Worm (Caenorhabditis elegans): ENCODE measurements around the gene F59B10.3.

F59B10.3 gene

DNA sequence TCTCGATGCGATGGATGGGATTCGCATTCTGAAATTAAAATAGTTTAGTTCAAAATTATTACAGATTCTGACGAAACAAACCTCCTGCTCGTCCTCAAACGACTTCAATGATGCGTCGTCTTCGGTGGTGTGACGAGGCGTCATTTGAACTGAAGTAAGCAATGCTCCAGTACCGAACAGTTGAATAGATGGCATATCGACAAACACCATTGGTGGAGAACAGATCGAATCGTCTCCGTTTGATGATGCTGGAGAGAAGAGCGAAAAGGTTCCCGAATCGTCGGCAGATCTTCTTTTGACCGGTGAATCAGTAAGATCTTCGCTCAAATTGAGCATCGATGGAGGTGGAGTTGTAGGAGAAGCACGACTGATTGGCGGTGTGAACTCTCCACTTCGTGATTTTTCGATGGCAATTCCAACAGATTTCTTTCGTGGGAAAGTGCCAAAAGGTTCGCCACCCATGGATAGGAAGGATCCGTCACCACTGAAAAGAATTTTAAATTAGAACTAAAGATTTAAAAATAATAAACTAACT lies 34.1 kb downstream of the F59B10.3 start (continued):
- TF ChIP-seq tbx-9 (tag; optimal IDR thresholded peaks at IDR 0.05; ENCODE audit: borderline replicate concordance): no peak
- no peak for TF ChIP-seq efl-1 (GFP tag; optimal IDR thresholded peaks at IDR 0.05)
- TF ChIP-seq ztf-28 (GFP tag; IDR thresholded peaks at IDR 0.05): no peak
- no peak for TF ChIP-seq somi-1 (GFP tag; optimal IDR thresholded peaks at IDR 0.05)
- peak; percentile 19; the same call in 1 of the 2 replicates for TF ChIP-seq zfh-2 (GFP tag; conservative IDR thresholded peaks at IDR 0.05)
- no peak for TF ChIP-seq sea-2 (GFP tag; IDR thresholded peaks at IDR 0.05)
- TF ChIP-seq ets-4 (GFP tag; optimal IDR thresholded peaks at IDR 0.05): peak; percentile 19
- TF ChIP-seq Y53G8AR.9 (GFP tag; conservative IDR thresholded peaks at IDR 0.05): peak; percentile 44
- TF ChIP-seq K11D2.4 (GFP tag; IDR thresholded peaks at IDR 0.05): peak; percentile 13; the same call in 1 of the 2 replicates
- TF ChIP-seq atf-7 (tag; optimal IDR thresholded peaks at IDR 0.05): no peak
- no peak for TF ChIP-seq C06A6.2 (GFP tag; conservative IDR thresholded peaks at IDR 0.05)
- 0 out of 2 replicates have a peak, but pooled peaks have one; percentile 34 for TF ChIP-seq madf-3 (GFP tag; IDR thresholded peaks at IDR 0.05)
- no peak; the same call in 1 of the 2 replicates for TF ChIP-seq lir-1 (GFP tag; conservative IDR thresholded peaks at IDR 0.05)
- no peak for TF ChIP-seq B0019.2 (GFP tag; conservative IDR thresholded peaks at IDR 0.05)
- no peak for TF ChIP-seq athp-1 (tag; optimal IDR thresholded peaks at IDR 0.05)

- TF ChIP-seq B0019.2 (GFP tag; conservative IDR thresholded peaks at IDR 0.05) (no peak), hmg-1.2 (GFP tag; IDR thresholded peaks at IDR 0.05) (0 out of 2 replicates have a peak, but pooled peaks have one; percentile 20), lin-26 (GFP tag; IDR thresholded peaks at IDR 0.05) (0 out of 2 replicates have a peak, but pooled peaks have one; percentile 52), let-607 (tag; optimal IDR thresholded peaks at IDR 0.05) (peak in 1 of 2 experiments; percentile 2), die-1 (tag; optimal IDR thresholded peaks at IDR 0.05) (peak; percentile 1), aptf-3 (GFP tag; IDR thresholded peaks at IDR 0.05) (peak; percentile 39; the same call in 1 of the 2 replicates), rpc-1 (optimal IDR thresholded peaks at IDR 0.05) (peak; percentile 50), rpc-1 (tag; optimal IDR thresholded peaks at IDR 0.05) (peak; percentile 78), Y56A3A.18 (GFP tag; IDR thresholded peaks at IDR 0.05) (peak; percentile 10; the same call in 1 of the 2 replicates), lin-35 (GFP tag; optimal IDR thresholded peaks at IDR 0.05) (peak in 1 of 3 experiments; percentile 43), tbp1 (GFP tag; optimal IDR thresholded peaks at IDR 0.05) (peak; percentile 87), lag-1 (GFP tag; IDR thresholded peaks at IDR 0.05) (0 out of 2 replicates have a peak, but pooled peaks have one; percentile 26), pha-4 (tag; optimal IDR thresholded peaks at IDR 0.05) (no peak), attf-3 (GFP tag; conservative IDR thresholded peaks at IDR 0.05) (no peak), tbx-9 (tag; optimal IDR thresholded peaks at IDR 0.05; ENCODE audit: borderline replicate concordance) (no peak), Y79H2A.3 (GFP tag; conservative IDR thresholded peaks at IDR 0.05) (peak; percentile 61; the same call in 1 of the 2 replicates), hrde-1 (tag; optimal IDR thresholded peaks at IDR 0.05; ENCODE audit: borderline replicate concordance) (peak; percentile 10), snpc-1.1 (tag; optimal IDR thresholded peaks at IDR 0.05; ENCODE audit: insufficient read depth) (no peak), ama-1 (optimal IDR thresholded peaks at IDR 0.05) (peak; percentile 93), ama-1 (GFP tag; optimal IDR thresholded peaks at IDR 0.05) (no peak), ZK185.1 (tag; optimal IDR thresholded peaks at IDR 0.05; ENCODE audit: poor library complexity, severe bottlenecking) (no peak), mes-4 (tag; optimal IDR thresholded peaks at IDR 0.05) (no peak), Y53G8AR.9 (GFP tag; conservative IDR thresholded peaks at IDR 0.05) (peak; percentile 30; the same call in 1 of the 2 replicates), B0035.1 (tag; optimal IDR thresholded peaks at IDR 0.05) (peak; percentile 13), C06A6.2 (GFP tag; conservative IDR thresholded peaks at IDR 0.05) (no peak), snpc-1.3 (tag; optimal IDR thresholded peaks at IDR 0.05; ENCODE audit: insufficient read depth) (peak; percentile 40), lsl-1 (GFP tag; optimal IDR thresholded peaks at IDR 0.05) (peak; percentile 6), lin-54 (GFP tag; optimal IDR thresholded peaks at IDR 0.05) (peak; percentile 34), K11D2.4 (GFP tag; IDR thresholded peaks at IDR 0.05) (0 out of 2 replicates have a peak, but pooled peaks have one; percentile 10), nfyb-1 (GFP tag; IDR thresholded peaks at IDR 0.05) (no peak), B0261.1 (tag; optimal IDR thresholded peaks at IDR 0.05) (peak; percentile 63), cebp-2 (GFP tag; IDR thresholded peaks at IDR 0.05) (0 out of 2 replicates have a peak, but pooled peaks have one; percentile 3), ceh-40 (GFP tag; IDR thresholded peaks at IDR 0.05) (no peak), snpc-4 (GFP tag; optimal IDR thresholded peaks at IDR 0.05) (peak; percentile 42), snpc-4 (tag; optimal IDR thresholded peaks at IDR 0.05) (peak in 1 of 4 experiments; percentile 37)
These were observed 34.9 kb downstream of the F59B10.3 start for ce11 chrII:10545213-10545612.
